Fruit fly (Drosophila melanogaster): ENCODE results near the gene LManII.
A peak's percentile ranks its signal among the peaks of the same experiment; 100 is the strongest.

LManII gene

DNA sequence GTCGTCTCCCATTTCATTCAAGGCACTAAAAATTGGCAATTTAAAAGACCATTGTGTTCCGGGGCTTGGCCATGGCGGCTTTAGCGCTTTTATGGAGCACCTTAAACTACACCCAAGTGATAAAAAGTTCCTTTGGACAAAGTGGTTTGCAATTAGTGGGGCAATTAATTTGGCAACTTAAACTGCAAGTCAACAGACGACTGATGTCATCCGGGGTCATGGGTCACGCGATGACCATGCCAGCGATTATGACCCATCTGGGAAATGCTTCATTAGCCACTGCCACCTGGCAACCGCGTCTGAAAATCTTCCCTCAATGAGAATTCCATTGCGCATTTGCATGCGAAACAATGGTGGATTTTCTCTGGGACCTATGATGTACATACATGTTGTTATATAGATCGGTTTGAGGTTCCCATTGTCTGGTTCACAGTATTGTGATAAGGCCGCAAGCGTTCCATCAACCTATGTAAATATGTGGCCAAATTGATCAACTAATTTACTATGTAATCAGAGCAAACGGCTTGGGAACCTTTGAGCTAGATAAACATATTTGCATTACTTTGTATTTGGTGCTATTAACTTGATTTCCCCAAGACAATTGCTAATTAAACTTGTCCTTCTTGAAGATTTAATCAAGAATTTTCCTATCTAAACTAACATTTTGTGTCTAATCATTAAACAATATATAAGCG, 39.8 kb downstream of the LManII start (continued):
- TF ChIP-seq CG6654 (GFP tag; optimal IDR thresholded peaks at IDR 0.05): no peak
- TF ChIP-seq CG31224 (GFP tag; IDR thresholded peaks at IDR 0.05): no peak
- TF ChIP-seq ci (GFP tag; IDR thresholded peaks at IDR 0.05): 0 out of 3 replicates have a peak, but pooled peaks have one; percentile 38

- 0 out of 4 replicates have a peak, but pooled peaks have one; percentile 56 for TF ChIP-seq chinmo (GFP tag; IDR thresholded peaks at IDR 0.05; ENCODE audit: partially characterized antibody)
- TF ChIP-seq CG8290 (GFP tag; optimal IDR thresholded peaks at IDR 0.05): no peak
- peak in 1 of 2 experiments; percentile 48 for TF ChIP-seq CG8290 (tag; optimal IDR thresholded peaks at IDR 0.05)
- TF ChIP-seq CG7987 (GFP tag; optimal IDR thresholded peaks at IDR 0.05): peak; percentile 12
- 0 out of 2 replicates have a peak, but pooled peaks have one; percentile 27 for TF ChIP-seq chm (GFP tag; IDR thresholded peaks at IDR 0.05)
- TF ChIP-seq Med (GFP tag): peak; percentile 38
- TF ChIP-seq HLHmδ (GFP tag; optimal IDR thresholded peaks at IDR 0.05): peak; percentile 33
- 0 out of 2 replicates have a peak, but pooled peaks have one; percentile 12 for TF ChIP-seq Rfx (GFP tag; IDR thresholded peaks at IDR 0.05)
- TF ChIP-seq ato (GFP tag; IDR thresholded peaks at IDR 0.05; ENCODE audit: partially characterized antibody): no peak
- peak; percentile 67; the same call in 1 of the 3 replicates for TF ChIP-seq so (GFP tag; IDR thresholded peaks at IDR 0.05)
- TF ChIP-seq CG11456 (GFP tag; IDR thresholded peaks at IDR 0.05): no peak
- no peak for TF ChIP-seq gfzf (GFP tag; optimal IDR thresholded peaks at IDR 0.05)
- TF ChIP-seq CG6689 (GFP tag; IDR thresholded peaks at IDR 0.05): peak; percentile 8; the same call in 1 of the 2 replicates
- no peak for TF ChIP-seq CG10654 (GFP tag; optimal IDR thresholded peaks at IDR 0.05)
- no peak for TF ChIP-seq nau (GFP tag; optimal IDR thresholded peaks at IDR 0.05)
- peak; percentile 4 for TF ChIP-seq org-1 (GFP tag; optimal IDR thresholded peaks at IDR 0.05)
- TF ChIP-seq sd (tag; optimal IDR thresholded peaks at IDR 0.05): peak; percentile 27
- TF ChIP-seq CG7372 (GFP tag; IDR thresholded peaks at IDR 0.05): peak; percentile 33; the same call in 1 of the 2 replicates
- peak; percentile 17 for TF ChIP-seq E2f2 (GFP tag; IDR thresholded peaks at IDR 0.05)
- TF ChIP-seq CG12659 (GFP tag; optimal IDR thresholded peaks at IDR 0.05): peak; percentile 9
- no peak for TF ChIP-seq wor (GFP tag; IDR thresholded peaks at IDR 0.05)
- no peak for TF ChIP-seq HmgD (GFP tag; optimal IDR thresholded peaks at IDR 0.05)
- peak; percentile 15 for TF ChIP-seq CG12769 (tag; optimal IDR thresholded peaks at IDR 0.05)
- TF ChIP-seq zfh1 (GFP tag; IDR thresholded peaks at IDR 0.05): peak; percentile 8; the same call in 1 of the 3 replicates
- TF ChIP-seq CG12071 (GFP tag; optimal IDR thresholded peaks at IDR 0.05): peak; percentile 30
- TF ChIP-seq twi (tag; optimal IDR thresholded peaks at IDR 0.05): peak; percentile 87
- TF ChIP-seq CG11695 (GFP tag; IDR thresholded peaks at IDR 0.05): 0 out of 3 replicates have a peak, but pooled peaks have one; percentile 26
- TF ChIP-seq NfI (GFP tag; optimal IDR thresholded peaks at IDR 0.05): peak; percentile 8
- peak; percentile 20 for TF ChIP-seq ATbp (GFP tag; optimal IDR thresholded peaks at IDR 0.05)
- peak; percentile 13 for TF ChIP-seq CG10147 (GFP tag; optimal IDR thresholded peaks at IDR 0.05)
- no peak for TF ChIP-seq Xbp1 (GFP tag; optimal IDR thresholded peaks at IDR 0.05)
- TF ChIP-seq CG1832 (GFP tag; optimal IDR thresholded peaks at IDR 0.05): no peak
- peak; percentile 30; the same call in 1 of the 2 replicates for TF ChIP-seq Awh (GFP tag; IDR thresholded peaks at IDR 0.05)
- TF ChIP-seq seq (GFP tag; IDR thresholded peaks at IDR 0.05): no peak
- TF ChIP-seq CG17612 (GFP tag; IDR thresholded peaks at IDR 0.05): no peak
- TF ChIP-seq CG32532 (GFP tag; IDR thresholded peaks at IDR 0.05): 0 out of 2 replicates have a peak, but pooled peaks have one; percentile 10
- TF ChIP-seq BtbVII (GFP tag; optimal IDR thresholded peaks at IDR 0.05): peak; percentile 53
- TF ChIP-seq MBD-R2 (GFP tag; IDR thresholded peaks at IDR 0.05): no peak
- TF ChIP-seq CG17359 (tag; optimal IDR thresholded peaks at IDR 0.05): no peak
- peak; percentile 99 for TF ChIP-seq sr (GFP tag; IDR thresholded peaks at IDR 0.05)
- TF ChIP-seq CG6813 (GFP tag; optimal IDR thresholded peaks at IDR 0.05): peak; percentile 2
- peak; percentile 44 for TF ChIP-seq CG10543 (GFP tag; optimal IDR thresholded peaks at IDR 0.05)
- 0 out of 2 replicates have a peak, but pooled peaks have one; percentile 17 for TF ChIP-seq CG14014 (GFP tag; IDR thresholded peaks at IDR 0.05)
- TF ChIP-seq otp (GFP tag; IDR thresholded peaks at IDR 0.05): 0 out of 3 replicates have a peak, but pooled peaks have one; percentile 6
- 0 out of 3 replicates have a peak, but pooled peaks have one; percentile 48 for TF ChIP-seq ci (GFP tag; IDR thresholded peaks at IDR 0.05)
Measured at dm6 chr2L:10499608-10500007, 42.1 kb downstream of the LManII start.

Data from whole organism, embryonic.